Fruit fly (Drosophila melanogaster): ENCODE measurements around the gene yellow-c.

The yellow-c gene

DNA sequence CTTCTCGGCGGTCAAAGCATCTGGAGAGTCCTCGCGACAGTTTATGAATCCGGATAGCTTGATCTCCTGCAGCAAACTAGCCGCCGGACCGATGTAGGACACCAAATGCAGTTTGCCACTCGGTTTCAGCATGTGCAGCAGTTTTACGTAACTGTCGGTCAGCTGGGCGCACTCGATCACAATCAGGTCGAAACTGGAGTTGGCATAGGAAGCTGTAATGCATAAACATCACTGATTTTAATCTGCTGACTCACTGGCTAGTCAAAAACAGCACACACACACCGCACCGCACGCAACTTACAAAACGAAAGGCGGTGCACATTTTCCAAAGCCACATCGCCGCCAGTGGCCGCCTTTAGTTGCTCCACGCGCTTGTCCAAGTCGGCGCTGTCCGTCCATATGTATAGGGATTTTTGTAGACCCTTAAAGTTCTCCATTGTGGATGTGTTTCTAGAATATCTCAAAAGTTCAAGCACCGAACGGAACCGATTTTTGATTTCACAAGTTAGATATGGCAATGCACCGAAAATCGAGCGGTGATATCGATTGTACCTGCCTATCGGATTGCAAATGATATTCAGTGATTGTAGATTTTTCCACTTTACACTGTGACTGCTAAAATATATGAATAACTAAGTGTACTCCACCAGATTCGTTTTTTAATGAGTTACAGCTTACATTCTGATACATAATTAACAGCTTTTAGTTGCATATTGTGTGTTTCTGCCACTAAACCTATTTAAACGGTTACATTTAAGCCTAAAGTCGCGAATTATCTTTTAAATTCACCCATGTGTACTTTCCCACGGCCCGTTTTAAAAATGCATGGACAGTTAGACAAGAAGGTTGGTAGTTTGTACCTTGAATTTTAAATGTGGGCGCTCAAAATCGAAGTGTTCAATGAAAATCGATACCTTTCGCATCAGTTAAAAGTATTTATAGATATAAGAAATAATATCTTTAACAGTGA lies 3.4 kb downstream of the yellow-c start, which contains the start of gene CIAPIN1:
Gene CIAPIN1, minus strand, starts transcription at position 523 of the 970 bp plus-strand sequence.
- TF ChIP-seq CG15696 (tag; optimal IDR thresholded peaks at IDR 0.05) (no peak), Doc3 (GFP tag; IDR thresholded peaks at IDR 0.05; ENCODE audit: partially characterized antibody) (peak; percentile 20; the same call in 1 of the 3 replicates), ato (GFP tag; IDR thresholded peaks at IDR 0.05; ENCODE audit: partially characterized antibody) (peak; percentile 62; the same call in 1 of the 2 replicates), CG5180 (GFP tag; optimal IDR thresholded peaks at IDR 0.05) (no peak), Dp (GFP tag; optimal IDR thresholded peaks at IDR 0.05) (no peak), gsb-n (tag; optimal IDR thresholded peaks at IDR 0.05) (no peak), stc (GFP tag; IDR thresholded peaks at IDR 0.05) (no peak), CG13894 (tag; optimal IDR thresholded peaks at IDR 0.05) (no peak), CG11723 (GFP tag; optimal IDR thresholded peaks at IDR 0.05) (no peak), Nf-YB (GFP tag; optimal IDR thresholded peaks at IDR 0.05) (no peak), dan (GFP tag; IDR thresholded peaks at IDR 0.05) (no peak), CG3838 (GFP tag; optimal IDR thresholded peaks at IDR 0.05) (no peak), Taf1 (GFP tag; IDR thresholded peaks at IDR 0.05) (no peak), CG11247 (GFP tag; IDR thresholded peaks at IDR 0.05) (no peak), CG6813 (GFP tag; optimal IDR thresholded peaks at IDR 0.05) (no peak), HmgD (GFP tag; optimal IDR thresholded peaks at IDR 0.05) (no peak), phol (tag; optimal IDR thresholded peaks at IDR 0.05) (no peak), exex (tag; optimal IDR thresholded peaks at IDR 0.05) (no peak), CG3995 (GFP tag; optimal IDR thresholded peaks at IDR 0.05) (peak; percentile 97), kah (GFP tag; optimal IDR thresholded peaks at IDR 0.05) (no peak), kni (GFP tag; optimal IDR thresholded peaks at IDR 0.05) (no peak), CG18476 (GFP tag; optimal IDR thresholded peaks at IDR 0.05) (no peak), pum (GFP tag; optimal IDR thresholded peaks at IDR 0.05) (no peak), Myb (GFP tag; optimal IDR thresholded peaks at IDR 0.05) (peak; percentile 12), CG14050 (GFP tag; IDR thresholded peaks at IDR 0.05) (no peak), br (optimal IDR thresholded peaks at IDR 0.05) (no peak), CG9437 (GFP tag; optimal IDR thresholded peaks at IDR 0.05) (no peak), maf-S (GFP tag; optimal IDR thresholded peaks at IDR 0.05) (no peak), tll (GFP tag; optimal IDR thresholded peaks at IDR 0.05) (peak in 1 of 2 experiments; percentile 32), caup (GFP tag; optimal IDR thresholded peaks at IDR 0.05; ENCODE audit: severe bottlenecking) (no peak), CG3407 (GFP tag; optimal IDR thresholded peaks at IDR 0.05) (no peak), wor (GFP tag; IDR thresholded peaks at IDR 0.05) (no peak), CG2116 (GFP tag; optimal IDR thresholded peaks at IDR 0.05) (no peak), CG18599 (GFP tag; optimal IDR thresholded peaks at IDR 0.05) (no peak), Chrac-16 (GFP tag; optimal IDR thresholded peaks at IDR 0.05) (no peak), CG7556 (GFP tag; optimal IDR thresholded peaks at IDR 0.05) (no peak), Awh (GFP tag; IDR thresholded peaks at IDR 0.05) (no peak), Dbx (GFP tag; IDR thresholded peaks at IDR 0.05) (no peak), chif (GFP tag; optimal IDR thresholded peaks at IDR 0.05) (no peak), pnt (GFP tag; optimal IDR thresholded peaks at IDR 0.05) (no peak), Sox102F (GFP tag; optimal IDR thresholded peaks at IDR 0.05) (no peak), Dref (GFP tag; IDR thresholded peaks at IDR 0.05) (peak; percentile 78), Hmr (GFP tag; optimal IDR thresholded peaks at IDR 0.05) (no peak), vvl (GFP tag; IDR thresholded peaks at IDR 0.05) (0 out of 2 replicates have a peak, but pooled peaks have one; percentile 6), CG8388 (GFP tag; optimal IDR thresholded peaks at IDR 0.05) (no peak), slbo (GFP tag; IDR thresholded peaks at IDR 0.05) (no peak), gt (GFP tag; IDR thresholded peaks at IDR 0.05) (no peak), H2.0 (GFP tag; IDR thresholded peaks at IDR 0.05) (no peak), Optix (GFP tag; IDR thresholded peaks at IDR 0.05) (no peak)

All from whole organism, embryonic.